Worm (Caenorhabditis elegans) whole organism, young adult: ENCODE data around the gene tlp-1.

Experiments used
- F57A8.1 ChIP-seq: fragments of 200-800 bp; sonication (Bioruptor generic); optimal IDR thresholded peaks from 2 replicates; lab custom pipeline; 2018; ENCODE audit warnings: mild to moderate bottlenecking, missing genetic modification characterization, moderate library complexity, missing compliant biosample characterization
- K11D2.4 ChIP-seq: fragments of 200-800 bp; sonication (Bioruptor generic); IDR thresholded peaks from 2 replicates; pipeline ENCODE4 v1.3.6; 2022; ENCODE audit warnings: missing genetic modification reagents, missing genetic modification characterization, missing compliant biosample characterization
- efl-1 ChIP-seq: fragments of 150-350 bp; optimal IDR thresholded peaks from 2 replicates; lab custom pipeline; 2014; ENCODE audit warnings: missing biosample characterization, missing genetic modification reagents, missing genetic modification characterization
- let-607 ChIP-seq, 2 experiments: fragments of 200-800 bp in 1 of 2; sonication (Bioruptor generic) in 1 of 2; sonication (generic microtip) in 1 of 2; optimal IDR thresholded peaks; 2 replicates each; lab custom pipeline; 2016 to 2018; ENCODE audit warnings: mild to moderate bottlenecking in 2 of 2, missing compliant biosample characterization in 2 of 2, missing genetic modification characterization in 2 of 2, moderate library complexity in 2 of 2, missing genotype in 1 of 2
- lsl-1 ChIP-seq: fragments of 200-800 bp; sonication (Bioruptor generic); optimal IDR thresholded peaks from 2 replicates; lab custom pipeline; 2018; ENCODE audit warnings: mild to moderate bottlenecking, missing genetic modification characterization, moderate library complexity, missing compliant biosample characterization
- pha-4 ChIP-seq: fragments of 150-350 bp; sonication (generic microtip); optimal IDR thresholded peaks from 2 replicates; lab custom pipeline; 2014; ENCODE audit warnings: missing biosample characterization, missing genetic modification reagents, missing genetic modification characterization
- sdz-38 ChIP-seq: sonication (generic microtip); optimal IDR thresholded peaks from 2 replicates; lab custom pipeline; 2016; ENCODE audit warnings: missing genotype, missing genetic modification characterization, missing compliant biosample characterization
- snpc-4 ChIP-seq, 5 experiments: fragments of 150-350 bp in 1 of 5; sonication (generic microtip) in 4 of 5; optimal IDR thresholded peaks; 2 replicates each; lab custom pipeline; 2014 to 2018; ENCODE audit warnings: missing genetic modification characterization in 5 of 5, missing biosample characterization in 3 of 5, antibody characterized with exemption in 2 of 5, mild to moderate bottlenecking in 2 of 5, missing compliant biosample characterization in 2 of 5, missing genotype in 2 of 5, moderate library complexity in 2 of 5, missing genetic modification reagents in 1 of 5
- tbp1 ChIP-seq: fragments of 200-800 bp; sonication (Bioruptor generic); optimal IDR thresholded peaks from 2 replicates; lab custom pipeline; 2018; ENCODE audit warnings: mild to moderate bottlenecking, missing genetic modification characterization, missing compliant biosample characterization
- tlf-1 ChIP-seq: fragments of 200-800 bp; sonication (Bioruptor generic); optimal IDR thresholded peaks from 2 replicates; lab custom pipeline; 2018; ENCODE audit warnings: mild to moderate bottlenecking, missing genetic modification characterization, missing compliant biosample characterization

ce11 chrIV:13727865-13728264, 24.0 kb upstream of the tlp-1 start:
- TF ChIP-seq K11D2.4 (GFP tag; lab: Robert Waterston, UW) (no peak), lsl-1 (GFP tag; lab: Kevin White, UChicago) (no peak), tbp1 (GFP tag; lab: Kevin White, UChicago) (no peak), let-607 (tag; optimal IDR thresholded peaks at IDR 0.05; lab: Kevin White, UChicago) (no peak), sdz-38 (no peak), tlf-1 (GFP tag; lab: Kevin White, UChicago) (no peak), F57A8.1 (GFP tag; lab: Kevin White, UChicago) (no peak), snpc-4 (GFP tag; optimal IDR thresholded peaks at IDR 0.05; lab: Kevin White, UChicago) (no peak), snpc-4 (tag; optimal IDR thresholded peaks at IDR 0.05; lab: Kevin White, UChicago) (no peak), efl-1 (no peak), pha-4 (tag; lab: Kevin White, UChicago) (no peak)
